Worm (Caenorhabditis elegans): ENCODE results near the gene clec-185.
"Not testable (repeated sequence)": the region's sequence is repeated elsewhere in the genome, so short reads cannot be mapped to it uniquely, and the experiment has no call there.

The clec-185 gene

DNA sequence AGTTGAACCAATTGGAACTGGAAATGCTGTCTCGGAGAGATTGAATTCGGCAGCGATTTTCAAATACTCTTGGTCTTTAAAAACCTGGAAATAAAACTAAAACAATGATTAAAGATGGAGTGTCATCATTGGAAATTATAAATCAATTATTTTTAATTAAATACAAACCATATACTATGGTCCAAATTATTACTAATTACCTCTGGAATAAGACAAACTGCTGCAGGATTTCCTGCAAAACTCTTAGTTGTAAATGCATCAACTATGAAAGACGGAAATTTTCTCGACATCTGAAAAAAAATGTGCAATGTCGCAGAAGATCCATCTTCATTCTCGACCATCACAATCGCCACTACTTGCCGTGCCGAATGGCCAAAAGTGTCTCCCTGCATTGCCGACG lies 40.3 kb downstream of the clec-185 start, which contains the start of gene igdb-1:
igdb-1 (plus strand) TSS at position 301 of the 400 bp plus-strand sequence.
- TF ChIP-seq elt-1, elt-2, egl-5 (tag; optimal IDR thresholded peaks at IDR 0.05): not testable (repeated sequence)

DNA sequence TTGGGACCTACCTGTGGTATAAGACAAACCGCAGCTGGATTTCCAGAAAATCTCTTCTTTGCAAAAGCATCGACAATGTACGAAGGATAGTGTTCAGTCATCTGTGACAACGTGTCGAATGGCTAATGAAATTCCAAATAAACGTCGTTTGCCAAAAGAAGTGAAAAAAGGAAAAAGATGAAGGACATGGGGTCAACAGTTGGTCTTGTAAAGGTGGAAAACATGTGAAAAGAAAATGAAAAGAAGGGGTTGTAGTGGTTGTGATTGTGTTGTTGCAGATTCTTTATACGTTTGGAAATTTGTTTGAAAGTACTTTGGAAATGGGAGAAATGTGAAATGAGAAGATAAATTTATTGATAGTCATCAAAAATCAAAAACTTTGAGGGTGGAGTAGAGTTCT lies 46.0 kb downstream of the clec-185 start, which contains the start of gene T04A11.4:
T04A11.4 (minus strand) TSS at position 101 of the 400 bp plus-strand sequence.
- not testable (repeated sequence) for TF ChIP-seq eor-1 (tag; optimal IDR thresholded peaks at IDR 0.05); nhr-67 (tag; optimal IDR thresholded peaks at IDR 0.05); unc-62 (GFP tag; optimal IDR thresholded peaks at IDR 0.05)

DNA sequence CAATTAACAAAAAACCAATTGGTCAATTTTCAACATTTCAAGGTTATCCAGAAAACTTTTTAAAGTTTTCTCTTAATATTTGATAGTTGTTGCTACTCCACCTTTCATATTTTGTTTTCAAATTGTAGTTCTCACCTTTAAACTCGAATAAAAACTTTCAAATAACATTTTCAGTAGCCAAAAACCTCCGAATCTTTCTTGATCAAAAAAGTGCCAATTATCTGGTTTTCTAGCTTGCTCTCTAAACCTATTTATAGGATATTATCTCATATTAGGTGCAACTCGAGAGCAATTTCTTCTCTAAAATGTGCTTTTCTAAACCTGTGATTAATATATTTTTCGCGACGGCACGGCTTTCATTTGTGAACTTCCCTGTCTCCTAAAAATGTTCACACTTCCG lies 48.7 kb downstream of the clec-185 start, which contains the start of gene sru-26:
sru-26 (plus strand) TSS at position 301 of the 400 bp plus-strand sequence.
- no peak for TF ChIP-seq ama-1 (optimal IDR thresholded peaks at IDR 0.05)
- TF ChIP-seq nhr-76 (tag; optimal IDR thresholded peaks at IDR 0.05): no peak
- TF ChIP-seq tbx-2 (tag; optimal IDR thresholded peaks at IDR 0.05): no peak
- TF ChIP-seq egl-5 (tag; optimal IDR thresholded peaks at IDR 0.05): no peak
- TF ChIP-seq ZK546.5 (tag; optimal IDR thresholded peaks at IDR 0.05): no peak
- TF ChIP-seq aly-2 (tag; optimal IDR thresholded peaks at IDR 0.05): no peak
- TF ChIP-seq nhr-237 (tag; optimal IDR thresholded peaks at IDR 0.05): no peak
- no peak for TF ChIP-seq nfya-1 (tag; optimal IDR thresholded peaks at IDR 0.05; ENCODE audit: insufficient read depth)
- no peak for TF ChIP-seq nhr-28 (tag; optimal IDR thresholded peaks at IDR 0.05)
- TF ChIP-seq elt-3 (tag; optimal IDR thresholded peaks at IDR 0.05): no peak
- TF ChIP-seq elt-1 (tag; optimal IDR thresholded peaks at IDR 0.05): no peak

DNA sequence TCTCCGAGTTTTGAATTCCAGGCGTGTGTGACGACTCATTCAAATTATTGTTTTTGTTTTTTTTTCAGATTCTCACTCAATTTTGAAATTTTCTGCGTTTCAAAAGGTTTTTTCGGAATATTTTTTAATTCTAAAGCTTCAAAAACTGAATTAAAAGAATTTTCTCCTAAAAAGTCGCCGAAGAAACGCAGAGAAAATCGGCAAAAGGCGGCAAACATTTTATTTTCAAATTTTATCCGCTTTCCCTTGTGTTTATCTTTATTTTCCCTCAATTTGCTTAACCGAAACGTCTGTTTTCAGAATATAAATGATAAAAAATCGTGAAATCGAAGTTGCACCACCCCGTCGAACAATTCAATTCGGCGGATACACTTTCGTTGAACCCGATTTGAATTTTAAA lies 52.0 kb downstream of the clec-185 start, which contains the start of gene him-6:
him-6 (plus strand) TSS at position 301 of the 400 bp plus-strand sequence.
- TF ChIP-seq ceh-16 (tag; optimal IDR thresholded peaks at IDR 0.05): no peak
- no peak for TF ChIP-seq nhr-76 (tag; optimal IDR thresholded peaks at IDR 0.05)

Data from whole organism, L3 larva.